Fruit fly (Drosophila melanogaster) whole organism, embryonic: ENCODE data around the gene CG11085.
A peak's percentile ranks its signal among the peaks of the same experiment; 100 is the strongest.

Experiments used
- CG10979 ChIP-seq: fragments of 200-800 bp; sonication (Bioruptor generic); optimal IDR thresholded peaks from 2 replicates; lab custom pipeline; 2018; ENCODE audit warnings: missing biosample characterization, mild to moderate bottlenecking, missing genetic modification characterization, moderate library complexity
- CG11696 ChIP-seq: fragments of 200-800 bp; sonication (Bioruptor generic); IDR thresholded peaks from 2 replicates; pipeline ENCODE4 v1.3.6; 2022; ENCODE audit warnings: missing biosample characterization, missing genetic modification characterization
- CG12391 ChIP-seq: fragments of 200-800 bp; sonication (Bioruptor generic); optimal IDR thresholded peaks from 3 replicates; lab custom pipeline; 2018; ENCODE audit warnings: missing biosample characterization, mild to moderate bottlenecking, missing genetic modification characterization, moderate library complexity
- CG13424 ChIP-seq: fragments of 200-800 bp; sonication (Bioruptor generic); optimal IDR thresholded peaks from 2 replicates; lab custom pipeline; 2019; ENCODE audit warnings: missing biosample characterization, mild to moderate bottlenecking, missing genetic modification characterization, moderate library complexity
- CG14710 ChIP-seq: fragments of 200-800 bp; sonication (Bioruptor generic); optimal IDR thresholded peaks from 3 replicates; lab custom pipeline; 2019; ENCODE audit warnings: missing biosample characterization, mild to moderate bottlenecking, missing genetic modification characterization, moderate library complexity
- CG15696 ChIP-seq: fragments of 200-800 bp; sonication (Bioruptor generic); optimal IDR thresholded peaks from 2 replicates; lab custom pipeline; 2019; ENCODE audit warnings: missing biosample characterization, mild to moderate bottlenecking, missing genetic modification characterization, moderate library complexity
- CG17385 ChIP-seq: fragments of 200-800 bp; sonication (Bioruptor generic); optimal IDR thresholded peaks from 3 replicates; lab custom pipeline; 2018; ENCODE audit warnings: missing biosample characterization, mild to moderate bottlenecking, missing genetic modification characterization
- CG17829 ChIP-seq: fragments of 200-800 bp; optimal IDR thresholded peaks from 2 replicates; lab custom pipeline; 2019; ENCODE audit warnings: missing biosample characterization, mild to moderate bottlenecking, missing genetic modification characterization, moderate library complexity
- CG18262 ChIP-seq: fragments of 200-800 bp; optimal IDR thresholded peaks from 3 replicates; lab custom pipeline; 2019; ENCODE audit warnings: missing biosample characterization, mild to moderate bottlenecking, missing genetic modification characterization, moderate library complexity
- CG2712 ChIP-seq: fragments of 200-800 bp; optimal IDR thresholded peaks from 3 replicates; lab custom pipeline; 2019; ENCODE audit warnings: missing biosample characterization, mild to moderate bottlenecking, missing genetic modification characterization, moderate library complexity
- CG31441 ChIP-seq: fragments of 200-800 bp; sonication (Bioruptor generic); IDR thresholded peaks from 2 replicates; pipeline ENCODE4 v1.3.6; 2022; ENCODE audit warnings: missing biosample characterization, missing genetic modification characterization
- CG4282 ChIP-seq: fragments of 200-800 bp; sonication (Bioruptor generic); optimal IDR thresholded peaks from 2 replicates; lab custom pipeline; 2016; ENCODE audit warnings: missing biosample characterization, missing genetic modification characterization
- CG6175 ChIP-seq: fragments of 200-800 bp; sonication (Bioruptor generic); IDR thresholded peaks from 3 replicates; pipeline ENCODE4 v1.3.6; 2022; ENCODE audit warnings: missing biosample characterization, missing genetic modification characterization
- CG7556 ChIP-seq: fragments of 200-800 bp; sonication (Bioruptor generic); optimal IDR thresholded peaks from 2 replicates; lab custom pipeline; 2017; ENCODE audit warnings: missing biosample characterization, mild to moderate bottlenecking, missing genetic modification characterization
- CG7963 ChIP-seq: fragments of 200-800 bp; sonication (Bioruptor generic); IDR thresholded peaks from 3 replicates; pipeline ENCODE4 v1.3.6; 2022; ENCODE audit warnings: missing biosample characterization, missing genetic modification characterization; ENCODE audit not compliant: partially characterized antibody
- CG9727 ChIP-seq: fragments of 200-800 bp; sonication (Bioruptor generic); optimal IDR thresholded peaks from 3 replicates; lab custom pipeline; 2017; ENCODE audit warnings: missing biosample characterization, mild to moderate bottlenecking, missing genetic modification characterization
- CoRest ChIP-seq: fragments of 200-800 bp; sonication (Bioruptor generic); optimal IDR thresholded peaks from 3 replicates; lab custom pipeline; 2018; ENCODE audit warnings: missing biosample characterization, mild to moderate bottlenecking, missing genetic modification characterization, moderate library complexity
- D ChIP-seq, 2 experiments: fragments of 200-800 bp in 1 of 2; fragments of >200 bp in 1 of 2; sonication (Bioruptor generic) in 1 of 2; optimal IDR thresholded peaks; 2 replicates in 1 of 2; 3 replicates in 1 of 2; lab custom pipeline; 2017; ENCODE audit warnings: mild to moderate bottlenecking in 1 of 2, missing biosample characterization in 1 of 2, missing genetic modification characterization in 1 of 2, missing genetic modification reagents in 1 of 2
- D19A ChIP-seq: fragments of 200-800 bp; optimal IDR thresholded peaks from 3 replicates; lab custom pipeline; 2019; ENCODE audit warnings: missing biosample characterization, mild to moderate bottlenecking, missing genetic modification characterization, moderate library complexity
- Dad ChIP-seq: fragments of 200-800 bp; sonication (Bioruptor generic); optimal IDR thresholded peaks from 3 replicates; lab custom pipeline; 2016; ENCODE audit warnings: missing biosample characterization, missing genetic modification characterization
- Drgx ChIP-seq: fragments of 200-800 bp; sonication (Bioruptor generic); IDR thresholded peaks from 2 replicates; pipeline ENCODE4 v1.3.6; 2022; ENCODE audit warnings: missing biosample characterization, missing genetic modification characterization
- E2f1 ChIP-seq: fragments of 200-800 bp; sonication (Bioruptor generic); IDR thresholded peaks from 2 replicates; pipeline ENCODE4 v1.3.6; 2022; ENCODE audit warnings: missing biosample characterization, missing genetic modification characterization
- H2.0 ChIP-seq: fragments of 200-800 bp; sonication (Bioruptor generic); IDR thresholded peaks from 2 replicates; pipeline ENCODE4 v1.3.6; 2022; ENCODE audit warnings: missing biosample characterization, missing genetic modification characterization
- HLHmδ ChIP-seq: fragments of 200-800 bp; sonication (Bioruptor generic); optimal IDR thresholded peaks from 2 replicates; lab custom pipeline; 2018; ENCODE audit warnings: missing biosample characterization, mild to moderate bottlenecking, missing genetic modification characterization, moderate library complexity
- Hr51 ChIP-seq, 2 experiments: fragments of 200-800 bp; sonication (Bioruptor generic); optimal IDR thresholded peaks; 2 replicates in 1 of 2; 3 replicates in 1 of 2; lab custom pipeline; 2016 to 2018; ENCODE audit warnings: missing biosample characterization in 2 of 2, missing genetic modification characterization in 2 of 2, mild to moderate bottlenecking in 1 of 2, moderate library complexity in 1 of 2
- Mrtf ChIP-seq: fragments of 200-800 bp; sonication (Bioruptor generic); IDR thresholded peaks from 3 replicates; pipeline ENCODE4 v1.3.6; 2022; ENCODE audit warnings: missing biosample characterization, missing genetic modification characterization
- Sox102F ChIP-seq: fragments of 200-800 bp; sonication (Bioruptor generic); optimal IDR thresholded peaks from 2 replicates; lab custom pipeline; 2018; ENCODE audit warnings: missing biosample characterization, mild to moderate bottlenecking, missing genetic modification characterization, moderate library complexity
- Ssrp ChIP-seq: fragments of 200-800 bp; sonication (Bioruptor generic); optimal IDR thresholded peaks from 2 replicates; lab custom pipeline; 2018; ENCODE audit warnings: missing biosample characterization, mild to moderate bottlenecking, missing genetic modification characterization, moderate library complexity
- br ChIP-seq: fragments of >200 bp; optimal IDR thresholded peaks from 2 replicates; lab custom pipeline; 2017
- corto ChIP-seq: fragments of 200-800 bp; sonication (Bioruptor generic); optimal IDR thresholded peaks from 2 replicates; lab custom pipeline; 2016; ENCODE audit warnings: missing biosample characterization, mild to moderate bottlenecking, missing genetic modification characterization, moderate library complexity
- dmrt11E ChIP-seq: fragments of 200-800 bp; sonication (Bioruptor generic); optimal IDR thresholded peaks from 3 replicates; lab custom pipeline; 2018; ENCODE audit warnings: missing biosample characterization, mild to moderate bottlenecking, missing genetic modification characterization, moderate library complexity
- eve ChIP-seq, 2 experiments: fragments of >200 bp; optimal IDR thresholded peaks; 2 replicates each; lab custom pipeline; 2017; ENCODE audit warnings: missing biosample characterization in 2 of 2, missing genetic modification characterization in 2 of 2
- fd96Cb ChIP-seq: fragments of 200-800 bp; sonication (Bioruptor generic); optimal IDR thresholded peaks from 2 replicates; lab custom pipeline; 2018; ENCODE audit warnings: missing biosample characterization, mild to moderate bottlenecking, missing genetic modification characterization, moderate library complexity
- gem ChIP-seq: fragments of 200-800 bp; sonication (Bioruptor generic); optimal IDR thresholded peaks from 2 replicates; lab custom pipeline; 2019; ENCODE audit warnings: missing biosample characterization, mild to moderate bottlenecking, missing genetic modification characterization, moderate library complexity
- ken ChIP-seq: fragments of 200-800 bp; sonication (Bioruptor generic); IDR thresholded peaks from 3 replicates; pipeline ENCODE4 v1.3.6; 2022; ENCODE audit warnings: missing biosample characterization, missing genetic modification characterization
- lola ChIP-seq, 3 experiments: fragments of >200 bp in 2 of 3; fragments of 200-800 bp in 1 of 3; sonication (Bioruptor generic) in 1 of 3; optimal IDR thresholded peaks; 2 replicates each; lab custom pipeline; 2017 to 2019; ENCODE audit warnings: missing biosample characterization in 3 of 3, missing genetic modification characterization in 3 of 3, mild to moderate bottlenecking in 1 of 3, moderate library complexity in 1 of 3
- nmo ChIP-seq: fragments of 200-800 bp; sonication (Bioruptor generic); optimal IDR thresholded peaks from 2 replicates; lab custom pipeline; 2018; ENCODE audit warnings: missing biosample characterization, mild to moderate bottlenecking, missing genetic modification characterization, moderate library complexity
- nom ChIP-seq: fragments of 200-800 bp; sonication (Bioruptor generic); optimal IDR thresholded peaks from 2 replicates; lab custom pipeline; 2017; ENCODE audit warnings: missing biosample characterization, missing genetic modification characterization, mild to moderate bottlenecking, moderate library complexity, missing genetic modification reagents
- pum ChIP-seq: fragments of 200-800 bp; sonication (Bioruptor generic); optimal IDR thresholded peaks from 2 replicates; lab custom pipeline; 2016; ENCODE audit warnings: missing biosample characterization, missing genetic modification characterization
- ro ChIP-seq: fragments of 200-800 bp; sonication (Bioruptor generic); IDR thresholded peaks from 2 replicates; pipeline ENCODE4 v1.3.6; 2022; ENCODE audit warnings: missing biosample characterization, missing genetic modification characterization
- sc ChIP-seq, 3 experiments: fragments of >200 bp in 2 of 3; fragments of 200-800 bp in 1 of 3; sonication (Bioruptor generic) in 1 of 3; optimal IDR thresholded peaks; 2 replicates in 2 of 3; 3 replicates in 1 of 3; lab custom pipeline; 2017; ENCODE audit warnings: mild to moderate bottlenecking in 1 of 3, missing biosample characterization in 1 of 3, missing genetic modification characterization in 1 of 3, missing genetic modification reagents in 1 of 3
- shn ChIP-seq: fragments of 200-800 bp; sonication (Bioruptor generic); optimal IDR thresholded peaks from 3 replicates; lab custom pipeline; 2016; ENCODE audit warnings: missing biosample characterization, missing genetic modification characterization
- sisA ChIP-seq: fragments of 200-800 bp; sonication (Bioruptor generic); IDR thresholded peaks from 2 replicates; pipeline ENCODE4 v1.3.6; 2022; ENCODE audit warnings: missing biosample characterization, missing genetic modification characterization
- slou ChIP-seq: fragments of 200-800 bp; sonication (Bioruptor generic); optimal IDR thresholded peaks from 3 replicates; lab custom pipeline; 2016; ENCODE audit warnings: missing biosample characterization, missing genetic modification characterization
- so ChIP-seq: fragments of 200-800 bp; sonication (Bioruptor generic); IDR thresholded peaks from 3 replicates; pipeline ENCODE4 v1.3.6; 2022; ENCODE audit warnings: missing biosample characterization, missing genetic modification characterization
- tgo ChIP-seq: fragments of 200-800 bp; sonication (Bioruptor generic); IDR thresholded peaks from 3 replicates; pipeline ENCODE4 v1.3.6; 2022; ENCODE audit warnings: missing biosample characterization, missing genetic modification characterization
- unpg ChIP-seq: fragments of 200-800 bp; sonication (Bioruptor generic); optimal IDR thresholded peaks from 3 replicates; lab custom pipeline; 2018; ENCODE audit warnings: missing biosample characterization, mild to moderate bottlenecking, missing genetic modification characterization, moderate library complexity

Gene CG11085

DNA sequence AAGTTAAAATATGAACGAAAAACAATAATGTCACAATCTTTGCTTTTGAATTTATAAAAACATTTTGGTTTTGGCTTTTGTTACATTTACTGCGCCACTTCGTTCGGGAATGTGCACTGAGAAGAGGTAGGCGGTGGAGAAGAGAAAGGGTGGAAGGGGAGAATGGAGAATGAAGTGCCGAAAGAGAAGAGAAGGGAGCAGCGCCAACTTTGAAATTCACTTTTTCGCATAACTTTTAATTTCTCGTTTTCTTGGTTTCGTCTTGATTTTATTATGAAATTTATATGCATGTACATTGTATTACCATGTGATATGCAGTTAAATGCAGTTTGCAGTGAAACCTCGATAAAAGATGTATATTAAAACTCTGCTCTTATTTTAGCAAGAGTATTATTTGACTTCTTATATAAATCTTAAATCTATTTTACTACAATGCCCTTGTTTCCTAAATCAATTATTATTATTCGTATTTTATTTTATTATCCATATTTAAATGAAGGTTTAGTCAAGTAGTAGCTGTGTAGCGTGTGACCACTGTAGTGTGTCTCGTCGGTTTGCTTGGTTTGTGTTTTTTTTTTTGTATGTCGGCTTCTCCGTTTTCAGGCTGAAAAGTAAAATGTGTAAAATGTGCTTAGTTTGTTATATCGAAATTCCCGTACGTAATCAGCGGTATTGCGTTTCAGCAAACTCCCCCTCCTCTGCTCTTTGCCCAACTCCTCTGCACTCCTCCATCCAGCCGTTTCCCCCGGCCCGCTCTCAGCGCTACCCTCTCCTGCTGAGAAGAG is 46.8 kb downstream of the CG11085 start (continued):
- TF ChIP-seq Dad (GFP tag; lab: Kevin White, UChicago): no peak
- no peak for TF ChIP-seq nom
- no peak for TF ChIP-seq HLHmδ (GFP tag; lab: Kevin White, UChicago)
- no peak for TF ChIP-seq br
- TF ChIP-seq slou (GFP tag; lab: Kevin White, UChicago): no peak
- TF ChIP-seq nmo: peak; percentile 21
- TF ChIP-seq CG31441 (GFP tag; lab: Robert Waterston, UW): peak; percentile 40; the same call in 1 of the 2 replicates
- TF ChIP-seq CG9727: peak; percentile 24
- peak; percentile 30 for TF ChIP-seq CG2712 (tag; lab: Kevin White, UChicago)
- peak; percentile 19 for TF ChIP-seq unpg (GFP tag; lab: Kevin White, UChicago)
- TF ChIP-seq Ssrp (tag; lab: Kevin White, UChicago): peak; percentile 25
- peak in 1 of 3 experiments; percentile 13 for TF ChIP-seq lola (GFP tag; optimal IDR thresholded peaks at IDR 0.05; lab: Kevin White, UChicago)
- peak; percentile 13 for TF ChIP-seq CG17829 (tag; lab: Kevin White, UChicago)
- peak; percentile 7 for TF ChIP-seq CG13424 (tag; lab: Kevin White, UChicago)
- peak; percentile 63 for TF ChIP-seq gem (tag; lab: Kevin White, UChicago)
- no peak for TF ChIP-seq CG4282 (GFP tag; lab: Kevin White, UChicago)
- TF ChIP-seq so (GFP tag; lab: Robert Waterston, UW): no peak
- no peak for TF ChIP-seq D (optimal IDR thresholded peaks at IDR 0.05; lab: Kevin White, UChicago)
- TF ChIP-seq D (GFP tag; optimal IDR thresholded peaks at IDR 0.05; lab: Kevin White, UChicago): peak; percentile 2
- TF ChIP-seq CG6175 (GFP tag; lab: Robert Waterston, UW): no peak
- no peak for TF ChIP-seq CG17385 (GFP tag; lab: Kevin White, UChicago)
- peak; percentile 62 for TF ChIP-seq Drgx (GFP tag; lab: Robert Waterston, UW)
- no peak for TF ChIP-seq corto
- no peak for TF ChIP-seq sc (optimal IDR thresholded peaks at IDR 0.05; lab: Kevin White, UChicago)
- no peak for TF ChIP-seq sc (GFP tag; optimal IDR thresholded peaks at IDR 0.05; lab: Kevin White, UChicago)
- peak; percentile 35 for TF ChIP-seq CG18262 (tag; lab: Kevin White, UChicago)
- TF ChIP-seq Sox102F (GFP tag; lab: Kevin White, UChicago): peak; percentile 37
- TF ChIP-seq CoRest (tag; lab: Kevin White, UChicago): peak; percentile 25
- TF ChIP-seq shn (GFP tag; lab: Kevin White, UChicago): no peak
- no peak for TF ChIP-seq tgo (GFP tag; lab: Robert Waterston, UW)
- 0 out of 3 replicates have a peak, but pooled peaks have one; percentile 39 for TF ChIP-seq ken (GFP tag; lab: Robert Waterston, UW)
- TF ChIP-seq eve (GFP tag; optimal IDR thresholded peaks at IDR 0.05; lab: Kevin White, UChicago): peak in 1 of 2 experiments; percentile 17
- no peak for TF ChIP-seq CG7963 (GFP tag; lab: Robert Waterston, UW)
- no peak for TF ChIP-seq pum (GFP tag; lab: Kevin White, UChicago)
- TF ChIP-seq CG7556: peak; percentile 1
- no peak for TF ChIP-seq E2f1
- peak; percentile 22 for TF ChIP-seq CG14710 (tag; lab: Kevin White, UChicago)
- peak; percentile 50 for TF ChIP-seq dmrt11E (tag; lab: Kevin White, UChicago)
- TF ChIP-seq CG10979: peak; percentile 41
- TF ChIP-seq sisA (GFP tag; lab: Robert Waterston, UW): 0 out of 2 replicates have a peak, but pooled peaks have one; percentile 16
- no peak for TF ChIP-seq Mrtf
- TF ChIP-seq Hr51 (GFP tag; optimal IDR thresholded peaks at IDR 0.05; lab: Kevin White, UChicago): peak in 1 of 2 experiments; percentile 35
- no peak for TF ChIP-seq H2.0 (GFP tag; lab: Robert Waterston, UW)
- no peak for TF ChIP-seq CG11696 (GFP tag; lab: Robert Waterston, UW)
- TF ChIP-seq fd96Cb: peak; percentile 30
- peak; percentile 37 for TF ChIP-seq CG12391
- no peak for TF ChIP-seq ro
- peak; percentile 45 for TF ChIP-seq CG15696 (tag; lab: Kevin White, UChicago)
- peak; percentile 8 for TF ChIP-seq D19A (tag; lab: Kevin White, UChicago)
